Worm (Caenorhabditis elegans) whole organism, early embryonic: Measurements from ENCODE around the gene mop-25.2.
A peak's percentile ranks its signal among the peaks of the same experiment; 100 is the strongest.

ENCODE experiments used
- B0310.2 ChIP-seq: sonication (generic microtip); optimal IDR thresholded peaks from 2 replicates; lab custom pipeline; 2016; ENCODE audit warnings: mild to moderate bottlenecking, missing genetic modification characterization, missing compliant biosample characterization
- F13C5.2 ChIP-seq: sonication (generic microtip); optimal IDR thresholded peaks from 2 replicates; lab custom pipeline; 2017; ENCODE audit warnings: mild to moderate bottlenecking, missing genetic modification characterization, inconsistent platforms, missing compliant biosample characterization
- aly-1 ChIP-seq: sonication (generic microtip); optimal IDR thresholded peaks from 2 replicates; lab custom pipeline; 2016; ENCODE audit warnings: missing genetic modification characterization, missing compliant biosample characterization
- ama-1 ChIP-seq: fragments of 150-350 bp; optimal IDR thresholded peaks from 2 replicates; lab custom pipeline; 2014
- ceh-13 ChIP-seq: fragments of 200-800 bp; sonication (Bioruptor generic); optimal IDR thresholded peaks from 2 replicates; lab custom pipeline; 2018; ENCODE audit warnings: mild to moderate bottlenecking, missing genetic modification characterization, missing compliant biosample characterization
- ceh-36 ChIP-seq: sonication (generic microtip); optimal IDR thresholded peaks from 2 replicates; lab custom pipeline; 2016; ENCODE audit warnings: missing genetic modification characterization, inconsistent platforms, missing compliant biosample characterization
- ets-7 ChIP-seq: sonication (generic microtip); optimal IDR thresholded peaks from 2 replicates; lab custom pipeline; 2016; ENCODE audit warnings: missing genotype, missing genetic modification characterization, missing compliant biosample characterization
- flt-1 ChIP-seq: fragments of 200-800 bp; sonication (Bioruptor generic); IDR thresholded peaks from 2 replicates; pipeline ENCODE4 v1.3.6; 2022; ENCODE audit warnings: missing genetic modification characterization, missing compliant biosample characterization
- hmbx-1 ChIP-seq: sonication (generic microtip); optimal IDR thresholded peaks from 2 replicates; lab custom pipeline; 2016; ENCODE audit warnings: mild to moderate bottlenecking, missing genetic modification characterization, missing compliant biosample characterization
- hmg-4 ChIP-seq: fragments of 200-800 bp; sonication (Bioruptor generic); optimal IDR thresholded peaks from 2 replicates; lab custom pipeline; 2018; ENCODE audit warnings: mild to moderate bottlenecking, missing genetic modification characterization, missing compliant biosample characterization
- hnd-1 ChIP-seq: sonication (generic microtip); optimal IDR thresholded peaks from 2 replicates; lab custom pipeline; 2016; ENCODE audit warnings: missing genetic modification characterization, missing compliant biosample characterization
- pes-1 ChIP-seq: fragments of 200-800 bp; sonication (Bioruptor generic); IDR thresholded peaks from 2 replicates; pipeline ENCODE4 v1.3.6; 2022; ENCODE audit warnings: missing genetic modification reagents, missing genetic modification characterization, missing compliant biosample characterization
- scrt-1 ChIP-seq: fragments of 200-800 bp; sonication (Bioruptor generic); IDR thresholded peaks from 2 replicates; pipeline ENCODE4 v1.3.6; 2022; ENCODE audit warnings: missing genetic modification characterization, missing compliant biosample characterization
- sea-1 ChIP-seq: fragments of 200-800 bp; sonication (Bioruptor generic); conservative IDR thresholded peaks from 2 replicates; pipeline ENCODE4 v1.3.6; 2022; ENCODE audit warnings: missing genetic modification characterization, missing compliant biosample characterization
- tbx-11 ChIP-seq: fragments of 200-800 bp; sonication (Bioruptor generic); IDR thresholded peaks from 2 replicates; pipeline ENCODE4 v1.3.6; 2022; ENCODE audit warnings: missing genetic modification characterization, missing compliant biosample characterization
- tbx-37 ChIP-seq: fragments of 200-800 bp; sonication (Bioruptor generic); conservative IDR thresholded peaks from 2 replicates; pipeline ENCODE4 v1.3.6; 2022; ENCODE audit warnings: missing genetic modification reagents, missing genetic modification characterization, missing compliant biosample characterization
- tra-4 ChIP-seq: sonication (generic microtip); optimal IDR thresholded peaks from 2 replicates; lab custom pipeline; 2017; ENCODE audit warnings: missing genetic modification characterization, missing compliant biosample characterization

The mop-25.2 gene

DNA sequence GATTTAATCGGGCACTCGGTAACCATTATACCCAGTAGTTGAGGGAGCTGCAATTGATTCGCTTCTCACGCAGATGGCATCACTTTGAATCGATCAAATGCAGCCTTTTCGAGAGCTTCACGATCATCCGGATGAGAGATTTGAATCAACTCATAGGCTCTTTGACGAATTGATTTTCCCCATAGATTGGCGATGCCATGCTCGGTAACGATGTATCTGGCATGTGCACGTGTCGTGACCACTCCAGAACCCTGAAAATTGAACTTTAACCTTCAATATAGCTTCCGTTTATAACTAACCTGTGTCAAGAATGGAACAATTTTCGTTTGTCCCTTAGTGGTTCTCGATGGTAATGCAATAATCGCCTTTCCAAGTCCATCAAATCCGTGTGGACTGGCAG lies 19.3 kb downstream of the mop-25.2 start:
- TF ChIP-seq flt-1 (GFP tag; lab: Robert Waterston, UW), result no peak
- no peak for TF ChIP-seq sea-1 (GFP tag; lab: Robert Waterston, UW)
- TF ChIP-seq pes-1 (GFP tag; lab: Robert Waterston, UW), result no peak
- TF ChIP-seq hmbx-1, result no peak
- TF ChIP-seq tra-4 (tag; lab: Kevin White, UChicago), result no peak
- no peak for TF ChIP-seq tbx-37 (GFP tag; lab: Robert Waterston, UW)
- TF ChIP-seq hmg-4, result no peak
- no peak for TF ChIP-seq scrt-1 (GFP tag; lab: Robert Waterston, UW)
- no peak for TF ChIP-seq ets-7 (tag; lab: Kevin White, UChicago)

DNA sequence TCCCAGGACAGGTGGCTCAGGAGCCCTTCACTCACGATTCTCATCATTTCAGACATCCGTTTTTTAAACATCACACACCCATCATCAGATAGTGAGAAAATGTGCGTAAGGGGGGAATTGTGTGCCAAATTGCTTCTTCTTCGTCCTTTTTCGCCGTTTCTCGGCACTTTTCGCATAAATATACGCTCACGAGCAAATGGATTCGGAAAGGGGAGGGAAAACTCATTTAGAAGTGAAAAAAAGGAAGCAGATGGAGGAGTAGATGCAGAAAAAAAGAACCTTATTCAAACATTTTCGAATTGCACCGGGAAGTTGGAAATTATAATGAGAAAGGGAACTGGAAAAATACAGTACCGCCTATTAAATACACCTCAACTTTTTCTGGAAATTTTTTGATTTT lies 21.5 kb downstream of the mop-25.2 start:
- TF ChIP-seq hmbx-1, result no peak
- no peak for TF ChIP-seq scrt-1 (GFP tag; lab: Robert Waterston, UW)
- no peak for TF ChIP-seq tbx-37 (GFP tag; lab: Robert Waterston, UW)
- no peak for TF ChIP-seq flt-1 (GFP tag; lab: Robert Waterston, UW)
- TF ChIP-seq ama-1, result no peak
- TF ChIP-seq F13C5.2 (tag; lab: Kevin White, UChicago), result no peak
- TF ChIP-seq hmg-4, result no peak
- TF ChIP-seq ceh-13 (GFP tag; lab: Kevin White, UChicago), result no peak
- TF ChIP-seq ceh-36 (tag; lab: Kevin White, UChicago), result no peak
- TF ChIP-seq B0310.2 (tag; lab: Kevin White, UChicago), result no peak
- TF ChIP-seq pes-1 (GFP tag; lab: Robert Waterston, UW), result no peak
- no peak for TF ChIP-seq tbx-11 (GFP tag; lab: Robert Waterston, UW)
- no peak for TF ChIP-seq ets-7 (tag; lab: Kevin White, UChicago)
- no peak for TF ChIP-seq aly-1 (tag; lab: Kevin White, UChicago)
- no peak for TF ChIP-seq tra-4 (tag; lab: Kevin White, UChicago)
- no peak for TF ChIP-seq sea-1 (GFP tag; lab: Robert Waterston, UW)
- no peak for TF ChIP-seq hnd-1

DNA sequence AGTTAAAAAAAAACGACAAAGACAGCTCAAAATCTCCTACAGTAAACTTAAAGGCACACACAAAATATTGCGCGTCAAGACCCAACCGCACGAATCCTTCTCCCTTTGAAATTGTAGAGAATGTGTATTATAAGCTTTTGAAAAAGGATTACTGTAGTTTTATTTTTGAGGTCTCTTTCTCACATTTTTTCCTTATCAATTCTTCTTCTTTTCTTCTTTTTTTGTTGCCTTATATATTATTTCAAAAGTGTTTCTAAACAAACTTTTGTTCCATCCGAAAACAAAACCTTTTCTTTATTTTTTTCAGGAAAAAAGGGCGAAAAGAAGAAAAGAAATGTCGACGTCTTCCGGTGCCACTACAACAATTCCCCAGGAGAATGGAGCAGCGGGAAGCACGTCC lies 23.0 kb downstream of the mop-25.2 start, which contains the start of gene ZK1320.13:
Gene ZK1320.13, plus strand, starts transcription at position 301 of the 400 bp plus-strand sequence.
- TF ChIP-seq aly-1 (tag; lab: Kevin White, UChicago) (no peak), ceh-36 (tag; lab: Kevin White, UChicago) (no peak)

DNA sequence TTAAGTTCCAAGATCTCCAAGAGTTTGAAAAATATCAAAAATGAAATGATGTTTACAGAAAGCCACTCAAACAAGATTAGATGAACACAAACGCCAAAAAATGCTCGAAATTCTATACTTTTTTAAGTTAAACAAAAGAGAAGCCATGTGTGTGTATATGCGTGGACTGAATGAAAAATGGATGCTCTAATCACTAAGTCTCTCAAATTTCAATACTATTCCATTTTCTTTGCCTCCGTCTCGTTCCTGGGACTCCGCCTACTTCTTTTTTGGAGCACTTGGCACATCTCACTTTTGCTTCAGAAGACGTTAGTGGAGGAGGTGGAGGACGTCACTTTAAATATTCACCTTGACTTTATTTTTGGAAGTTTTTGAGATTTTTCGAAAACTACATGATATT lies 23.7 kb downstream of the mop-25.2 start:
- no peak for TF ChIP-seq aly-1 (tag; lab: Kevin White, UChicago)
- no peak for TF ChIP-seq tbx-37 (GFP tag; lab: Robert Waterston, UW)
- no peak for TF ChIP-seq hmg-4
- no peak for TF ChIP-seq B0310.2 (tag; lab: Kevin White, UChicago)
- TF ChIP-seq tbx-11 (GFP tag; lab: Robert Waterston, UW), result no peak
- no peak for TF ChIP-seq hnd-1
- no peak for TF ChIP-seq flt-1 (GFP tag; lab: Robert Waterston, UW)
- no peak for TF ChIP-seq F13C5.2 (tag; lab: Kevin White, UChicago)

DNA sequence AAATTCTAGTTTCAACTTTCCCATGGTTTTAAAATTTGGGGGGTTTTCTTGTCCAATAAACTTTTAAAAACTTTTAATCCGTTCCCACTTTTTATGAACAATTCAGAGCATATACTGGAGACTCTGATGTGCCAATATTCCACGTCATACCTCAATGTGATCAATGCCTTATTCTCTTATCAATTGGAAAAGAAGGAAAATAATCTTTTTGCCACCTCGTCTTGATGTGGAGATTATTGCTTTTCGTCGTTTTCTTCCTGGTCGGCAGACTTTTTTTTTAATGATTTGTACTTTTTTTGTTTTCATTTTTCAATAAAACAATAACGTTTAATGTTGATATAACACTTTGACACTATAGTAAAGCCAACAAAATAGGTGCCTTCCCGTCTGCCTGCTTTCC lies 26.0 kb downstream of the mop-25.2 start:
- TF ChIP-seq aly-1 (tag; lab: Kevin White, UChicago), result no peak
- TF ChIP-seq sea-1 (GFP tag; lab: Robert Waterston, UW), result no peak

DNA sequence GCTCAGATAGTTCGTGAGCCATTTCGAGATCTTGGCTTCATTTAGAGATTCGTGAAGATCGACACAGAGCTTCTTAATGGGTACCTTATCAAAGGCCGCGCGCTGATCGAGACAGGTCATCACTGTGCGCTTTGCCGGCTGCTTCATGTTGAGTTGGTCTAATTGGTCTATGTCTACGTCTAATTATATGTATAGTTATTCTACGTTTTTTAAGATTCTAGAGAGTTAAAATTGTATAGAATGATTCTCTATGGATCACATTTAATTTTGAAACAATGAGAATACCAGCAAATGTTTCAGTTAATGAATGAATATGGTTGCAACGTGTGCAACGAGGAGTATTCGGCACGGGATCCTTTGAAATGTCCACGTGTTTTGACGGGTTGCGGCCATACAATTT lies 28.8 kb downstream of the mop-25.2 start, which contains the start of gene arc-1:
Gene arc-1, plus strand, starts transcription at position 301 of the 400 bp plus-strand sequence.
- TF ChIP-seq pes-1 (GFP tag; lab: Robert Waterston, UW) (no peak), aly-1 (tag; lab: Kevin White, UChicago) (no peak), F13C5.2 (tag; lab: Kevin White, UChicago) (no peak), ceh-36 (tag; lab: Kevin White, UChicago) (no peak), B0310.2 (tag; lab: Kevin White, UChicago) (no peak), hnd-1 (no peak), sea-1 (GFP tag; lab: Robert Waterston, UW) (no peak), scrt-1 (GFP tag; lab: Robert Waterston, UW) (no peak), tbx-11 (GFP tag; lab: Robert Waterston, UW) (no peak), hmbx-1 (no peak), flt-1 (GFP tag; lab: Robert Waterston, UW) (no peak), ceh-13 (GFP tag; lab: Kevin White, UChicago) (no peak)

DNA sequence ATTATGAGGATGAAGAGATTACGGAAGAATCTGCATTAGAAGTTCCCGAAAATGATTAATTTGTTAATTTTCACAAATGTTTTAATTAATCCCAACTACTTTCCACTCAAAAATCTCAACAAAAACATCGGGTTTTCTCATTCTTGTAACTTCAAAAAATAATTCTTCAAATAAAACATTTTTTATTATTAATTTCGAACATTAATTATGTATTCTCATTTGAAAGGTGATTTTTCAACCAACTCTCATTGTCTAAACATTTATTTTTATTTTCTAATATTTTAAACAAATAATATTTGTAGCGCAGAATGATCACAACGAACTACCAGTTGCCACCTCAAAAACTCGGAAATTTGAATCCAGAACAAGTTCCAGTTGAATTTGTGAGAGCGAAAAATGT lies 32.2 kb downstream of the mop-25.2 start, which contains the start of gene ZK1320.7:
Gene ZK1320.7, plus strand, starts transcription at position 301 of the 400 bp plus-strand sequence.
- TF ChIP-seq tbx-37 (GFP tag; lab: Robert Waterston, UW), result no peak
- TF ChIP-seq B0310.2 (tag; lab: Kevin White, UChicago), result no peak
- TF ChIP-seq F13C5.2 (tag; lab: Kevin White, UChicago), result no peak
- no peak for TF ChIP-seq hmg-4
- no peak for TF ChIP-seq aly-1 (tag; lab: Kevin White, UChicago)
- TF ChIP-seq tra-4 (tag; lab: Kevin White, UChicago), result no peak
- no peak for TF ChIP-seq ets-7 (tag; lab: Kevin White, UChicago)

DNA sequence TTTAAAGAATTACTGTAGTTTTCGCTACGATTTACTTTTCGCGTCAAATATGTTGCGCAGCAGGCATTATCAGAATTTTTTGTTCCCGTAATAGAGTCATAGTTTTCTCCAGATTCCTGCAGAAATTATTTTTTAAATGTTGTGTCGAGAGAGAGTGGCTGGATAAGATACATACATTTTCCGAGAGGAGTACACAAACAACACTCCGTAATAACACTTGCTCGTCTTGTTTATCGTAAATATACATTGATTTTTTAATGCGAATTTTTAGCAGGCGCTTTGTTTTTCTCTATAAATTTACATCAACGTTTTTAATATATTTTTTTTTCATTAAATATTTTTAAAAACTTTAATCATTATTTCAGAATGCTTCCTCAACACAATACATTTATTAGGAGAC lies 34.5 kb downstream of the mop-25.2 start, which contains the start of gene taf-8:
Gene taf-8, plus strand, starts transcription at position 360 of the 400 bp plus-strand sequence.
- no peak for TF ChIP-seq B0310.2 (tag; lab: Kevin White, UChicago)
- TF ChIP-seq F13C5.2 (tag; lab: Kevin White, UChicago), result peak; percentile 7
